Worm (Caenorhabditis elegans) whole organism, young adult: ENCODE data around the gene glb-10.

Experiments
- B0019.2 ChIP-seq: fragments of 200-800 bp; sonication (Bioruptor generic); conservative IDR thresholded peaks from 2 replicates; pipeline ENCODE4 v1.3.6; 2022; ENCODE audit warnings: missing genetic modification reagents, missing genetic modification characterization, missing compliant biosample characterization
- C06A6.2 ChIP-seq: fragments of 200-800 bp; sonication (Bioruptor generic); conservative IDR thresholded peaks from 2 replicates; pipeline ENCODE4 v1.3.6; 2022; ENCODE audit warnings: missing genetic modification characterization, missing compliant biosample characterization
- C17E4.6 ChIP-seq: fragments of 200-800 bp; sonication (Bioruptor generic); IDR thresholded peaks from 2 replicates; pipeline ENCODE4 v1.3.6; 2022; ENCODE audit warnings: missing genetic modification reagents, missing genetic modification characterization, missing compliant biosample characterization
- F23B12.7 ChIP-seq: sonication (generic microtip); optimal IDR thresholded peaks from 2 replicates; lab custom pipeline; 2017; ENCODE audit warnings: missing genetic modification characterization, mild to moderate bottlenecking, missing compliant biosample characterization, antibody characterized with exemption, moderate library complexity; ENCODE audit not compliant: insufficient read depth
- F55B11.4 ChIP-seq: sonication (generic microtip); optimal IDR thresholded peaks from 2 replicates; lab custom pipeline; 2016; ENCODE audit warnings: missing compliant biosample characterization, missing genetic modification characterization, borderline replicate concordance; ENCODE audit not compliant: insufficient read depth
- F57C9.4 ChIP-seq: sonication (generic microtip); optimal IDR thresholded peaks from 2 replicates; lab custom pipeline; 2017; ENCODE audit warnings: mild to moderate bottlenecking, missing genetic modification characterization, missing compliant biosample characterization
- K12H6.12 ChIP-seq: fragments of 200-800 bp; sonication (Bioruptor generic); optimal IDR thresholded peaks from 2 replicates; lab custom pipeline; 2018; ENCODE audit warnings: mild to moderate bottlenecking, missing genetic modification characterization, missing compliant biosample characterization
- aptf-2 ChIP-seq: fragments of 200-800 bp; sonication (Bioruptor generic); conservative IDR thresholded peaks from 2 replicates; pipeline ENCODE4 v1.3.6; 2022; ENCODE audit warnings: missing genetic modification reagents, missing genetic modification characterization, missing compliant biosample characterization
- aptf-3 ChIP-seq: fragments of 200-800 bp; sonication (Bioruptor generic); IDR thresholded peaks from 2 replicates; pipeline ENCODE4 v1.3.6; 2022; ENCODE audit warnings: missing genetic modification characterization, missing compliant biosample characterization
- atf-7 ChIP-seq: sonication (generic microtip); optimal IDR thresholded peaks from 2 replicates; lab custom pipeline; 2017; ENCODE audit warnings: mild to moderate bottlenecking, missing genetic modification characterization, missing compliant biosample characterization
- athp-1 ChIP-seq: sonication (generic microtip); optimal IDR thresholded peaks from 2 replicates; lab custom pipeline; 2017; ENCODE audit warnings: mild to moderate bottlenecking, missing genetic modification characterization, missing compliant biosample characterization
- attf-5 ChIP-seq: fragments of 200-800 bp; sonication (Bioruptor generic); optimal IDR thresholded peaks from 2 replicates; lab custom pipeline; 2018; ENCODE audit warnings: mild to moderate bottlenecking, missing genetic modification characterization, missing compliant biosample characterization
- bed-1 ChIP-seq: fragments of 200-800 bp; sonication (Bioruptor generic); IDR thresholded peaks from 2 replicates; pipeline ENCODE4 v1.3.6; 2022; ENCODE audit warnings: missing genetic modification reagents, missing genetic modification characterization, missing compliant biosample characterization
- bed-2 ChIP-seq: fragments of 200-800 bp; sonication (Bioruptor generic); IDR thresholded peaks from 2 replicates; pipeline ENCODE4 v1.3.6; 2022; ENCODE audit warnings: missing genetic modification reagents, missing genetic modification characterization, missing compliant biosample characterization
- cebp-1 ChIP-seq, 2 experiments: fragments of 200-800 bp in 1 of 2; sonication (Bioruptor generic) in 1 of 2; sonication (generic microtip) in 1 of 2; IDR thresholded peaks in 1 of 2; optimal IDR thresholded peaks in 1 of 2; 2 replicates each; pipeline versions ENCODE4 v1.3.6 to Lab custom; 2017 to 2022; ENCODE audit warnings: missing compliant biosample characterization in 2 of 2, missing genetic modification characterization in 2 of 2, mild to moderate bottlenecking in 1 of 2, missing genetic modification reagents in 1 of 2, moderate library complexity in 1 of 2
- cebp-2 ChIP-seq: fragments of 200-800 bp; sonication (Bioruptor generic); IDR thresholded peaks from 2 replicates; pipeline ENCODE4 v1.3.6; 2022; ENCODE audit warnings: missing genetic modification characterization, missing compliant biosample characterization
- ceh-27 ChIP-seq: fragments of 200-800 bp; sonication (Bioruptor generic); optimal IDR thresholded peaks from 2 replicates; lab custom pipeline; 2018; ENCODE audit warnings: mild to moderate bottlenecking, missing genetic modification characterization, moderate library complexity, missing compliant biosample characterization
- ceh-91 ChIP-seq: fragments of 200-800 bp; sonication (Bioruptor generic); IDR thresholded peaks from 2 replicates; pipeline ENCODE4 v1.3.6; 2022; ENCODE audit warnings: missing genetic modification reagents, missing genetic modification characterization, missing compliant biosample characterization
- egl-44 ChIP-seq: fragments of 200-800 bp; sonication (Bioruptor generic); IDR thresholded peaks from 2 replicates; pipeline ENCODE4 v1.3.6; 2022; ENCODE audit warnings: missing genetic modification reagents, missing genetic modification characterization, missing compliant biosample characterization
- egrh-3 ChIP-seq: fragments of 200-800 bp; sonication (Bioruptor generic); IDR thresholded peaks from 2 replicates; pipeline ENCODE4 v1.3.6; 2022; ENCODE audit warnings: missing genetic modification reagents, missing genetic modification characterization, missing compliant biosample characterization
- ekl-4 ChIP-seq: fragments of 200-800 bp; sonication (Bioruptor generic); IDR thresholded peaks from 2 replicates; pipeline ENCODE4 v1.3.6; 2022; ENCODE audit warnings: missing genetic modification reagents, missing genetic modification characterization, missing compliant biosample characterization
- fkh-3 ChIP-seq: sonication (generic microtip); optimal IDR thresholded peaks from 2 replicates; lab custom pipeline; 2016; ENCODE audit warnings: mild to moderate bottlenecking, missing genetic modification characterization, missing compliant biosample characterization
- hlh-26 ChIP-seq: fragments of 200-800 bp; sonication (Bioruptor generic); conservative IDR thresholded peaks from 2 replicates; pipeline ENCODE4 v1.3.6; 2022; ENCODE audit warnings: missing genetic modification reagents, missing genetic modification characterization, missing compliant biosample characterization
- hmg-1.2 ChIP-seq: fragments of 200-800 bp; sonication (Bioruptor generic); IDR thresholded peaks from 2 replicates; pipeline ENCODE4 v1.3.6; 2022; ENCODE audit warnings: missing genetic modification reagents, missing genetic modification characterization, missing compliant biosample characterization
- hrde-1 ChIP-seq: sonication (generic microtip); optimal IDR thresholded peaks from 2 replicates; lab custom pipeline; 2016; ENCODE audit warnings: missing genetic modification characterization, mild to moderate bottlenecking, missing compliant biosample characterization, moderate library complexity, missing genotype, missing genetic modification reagents, borderline replicate concordance
- let-607 ChIP-seq, 2 experiments: fragments of 200-800 bp in 1 of 2; sonication (Bioruptor generic) in 1 of 2; sonication (generic microtip) in 1 of 2; optimal IDR thresholded peaks; 2 replicates each; lab custom pipeline; 2016 to 2018; ENCODE audit warnings: mild to moderate bottlenecking in 2 of 2, missing compliant biosample characterization in 2 of 2, missing genetic modification characterization in 2 of 2, moderate library complexity in 2 of 2, missing genotype in 1 of 2
- lin-54 ChIP-seq: fragments of 200-800 bp; sonication (Bioruptor generic); optimal IDR thresholded peaks from 2 replicates; lab custom pipeline; 2018; ENCODE audit warnings: mild to moderate bottlenecking, missing genetic modification characterization, missing compliant biosample characterization
- lir-1 ChIP-seq: fragments of 200-800 bp; sonication (Bioruptor generic); conservative IDR thresholded peaks from 2 replicates; pipeline ENCODE4 v1.3.6; 2022; ENCODE audit warnings: missing genetic modification reagents, missing genetic modification characterization, missing compliant biosample characterization
- mel-28 ChIP-seq: sonication (generic microtip); optimal IDR thresholded peaks from 2 replicates; lab custom pipeline; 2016; ENCODE audit warnings: borderline replicate concordance, mild to moderate bottlenecking, missing genetic modification characterization, missing compliant biosample characterization
- nhr-27 ChIP-seq: fragments of 200-800 bp; sonication (Bioruptor generic); optimal IDR thresholded peaks from 2 replicates; lab custom pipeline; 2018; ENCODE audit warnings: mild to moderate bottlenecking, missing genetic modification characterization, moderate library complexity, missing compliant biosample characterization
- nhr-80 ChIP-seq: sonication (generic microtip); optimal IDR thresholded peaks from 2 replicates; lab custom pipeline; 2016; ENCODE audit warnings: missing genetic modification characterization, missing compliant biosample characterization
- nhr-90 ChIP-seq: sonication (generic microtip); optimal IDR thresholded peaks from 2 replicates; lab custom pipeline; 2016; ENCODE audit warnings: missing genotype, mild to moderate bottlenecking, missing genetic modification characterization, missing compliant biosample characterization
- rpc-1 ChIP-seq, 2 experiments: fragments of 150-350 bp in 1 of 2; sonication (generic microtip) in 1 of 2; optimal IDR thresholded peaks; 2 replicates each; lab custom pipeline; 2014 to 2018; ENCODE audit warnings: missing biosample characterization in 1 of 2, missing genetic modification characterization in 1 of 2, missing genetic modification reagents in 1 of 2, missing genotype in 1 of 2
- snpc-1.3 ChIP-seq: sonication (generic microtip); optimal IDR thresholded peaks from 2 replicates; lab custom pipeline; 2017; ENCODE audit warnings: missing genetic modification characterization, mild to moderate bottlenecking, missing compliant biosample characterization, antibody characterized with exemption, moderate library complexity, missing genotype, missing genetic modification reagents; ENCODE audit not compliant: insufficient read depth
- tbx-9 ChIP-seq: sonication (generic microtip); optimal IDR thresholded peaks from 2 replicates; lab custom pipeline; 2016; ENCODE audit warnings: borderline replicate concordance, missing genetic modification characterization, inconsistent platforms, missing compliant biosample characterization
- zfh-2 ChIP-seq: fragments of 200-800 bp; sonication (Bioruptor generic); conservative IDR thresholded peaks from 2 replicates; pipeline ENCODE4 v1.3.6; 2022; ENCODE audit warnings: missing genetic modification reagents, missing genetic modification characterization, missing compliant biosample characterization

Gene glb-10

DNA sequence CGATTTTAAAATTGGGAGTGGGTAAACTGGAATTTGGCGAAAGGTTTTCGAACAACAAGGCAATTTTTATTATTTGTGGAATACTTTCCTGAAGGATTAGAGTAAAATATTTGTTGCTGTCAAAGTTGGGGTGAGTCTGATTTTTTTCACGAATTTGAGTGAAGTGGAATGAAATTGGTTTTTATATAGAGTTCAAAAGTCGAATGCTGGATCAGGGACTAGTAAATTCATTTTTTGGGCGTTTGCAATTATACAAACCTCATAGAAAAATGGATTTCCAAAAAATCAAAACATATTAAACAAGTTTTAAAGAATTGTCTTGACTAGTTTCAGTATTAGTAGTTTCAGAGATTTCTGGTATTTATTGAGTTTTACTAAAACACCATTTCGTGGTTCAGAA lies 30.9 kb upstream of the glb-10 start, which contains the start of gene C32D5.7 (continued):
- no peak for TF ChIP-seq bed-1
- no peak for TF ChIP-seq lin-54 (GFP tag; lab: Kevin White, UChicago)
- no peak for TF ChIP-seq rpc-1 (optimal IDR thresholded peaks at IDR 0.05; lab: Kevin White, UChicago)
- TF ChIP-seq rpc-1 (tag; optimal IDR thresholded peaks at IDR 0.05; lab: Kevin White, UChicago): no peak
- TF ChIP-seq fkh-3 (tag; lab: Kevin White, UChicago): no peak
- TF ChIP-seq F55B11.4 (tag; lab: Kevin White, UChicago): no peak

DNA sequence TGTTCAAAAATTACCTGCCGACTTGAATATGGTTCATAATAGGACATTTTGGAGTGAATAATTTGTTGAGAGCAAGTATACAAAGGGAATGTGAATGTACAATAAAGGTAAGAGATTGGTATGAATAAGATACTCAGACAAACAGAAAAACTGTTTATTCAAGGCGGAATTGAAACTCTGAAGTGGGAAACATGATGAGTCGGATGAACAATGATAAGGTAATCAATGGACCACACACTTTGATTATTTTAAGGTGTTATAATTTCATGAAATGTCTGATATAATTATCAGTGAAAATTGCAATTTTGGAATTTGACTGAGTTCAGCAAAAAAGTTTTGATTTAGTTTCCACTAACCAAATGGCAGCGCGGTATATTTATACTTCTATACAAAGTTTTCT lies 30.4 kb upstream of the glb-10 start:
- TF ChIP-seq nhr-90 (tag; lab: Kevin White, UChicago) (no peak), mel-28 (tag; lab: Kevin White, UChicago) (no peak), ceh-91 (GFP tag; lab: Robert Waterston, UW) (no peak), cebp-1 (GFP tag; IDR thresholded peaks at IDR 0.05; lab: Robert Waterston, UW) (no peak), cebp-1 (tag; optimal IDR thresholded peaks at IDR 0.05; lab: Kevin White, UChicago) (no peak), atf-7 (no peak), cebp-2 (no peak), F23B12.7 (tag; lab: Kevin White, UChicago) (no peak), lir-1 (GFP tag; lab: Robert Waterston, UW) (no peak), egl-44 (GFP tag; lab: Robert Waterston, UW) (no peak), K12H6.12 (no peak), fkh-3 (tag; lab: Kevin White, UChicago) (no peak), attf-5 (GFP tag; lab: Kevin White, UChicago) (no peak), egrh-3 (GFP tag; lab: Robert Waterston, UW) (no peak), bed-2 (no peak), ceh-27 (GFP tag; lab: Kevin White, UChicago) (no peak), ekl-4 (GFP tag; lab: Robert Waterston, UW) (no peak), hmg-1.2 (GFP tag; lab: Robert Waterston, UW) (no peak), snpc-1.3 (tag; lab: Kevin White, UChicago) (no peak), zfh-2 (no peak), hrde-1 (tag; lab: Kevin White, UChicago) (no peak)

DNA sequence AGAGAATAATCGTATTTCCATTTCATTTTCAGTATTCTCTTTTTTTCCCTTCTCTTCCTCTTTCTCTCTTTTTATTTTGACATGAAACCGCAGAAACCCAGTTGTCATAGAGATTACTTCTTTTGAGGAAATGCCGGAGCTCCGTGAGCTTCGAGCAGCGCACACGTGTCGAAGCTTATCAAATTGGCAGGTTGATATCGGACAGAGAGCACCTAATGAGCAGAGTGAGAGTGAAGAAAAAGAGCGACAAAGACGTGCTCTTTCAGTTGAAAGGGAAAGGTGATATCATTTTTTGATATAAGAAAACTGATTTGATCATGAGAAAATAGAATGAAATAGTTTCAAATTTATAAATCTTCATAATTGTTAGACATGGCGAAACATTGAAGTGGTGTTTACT lies 26.3 kb upstream of the glb-10 start, which contains the start of gene C32D5.14:
Gene C32D5.14 (plus strand): TSS at position 131 of the 400 bp plus-strand sequence.
- TF ChIP-seq nhr-80 (tag; lab: Kevin White, UChicago) (peak; percentile 61), atf-7 (peak; percentile 22), aptf-2 (GFP tag; lab: Robert Waterston, UW) (no peak), hlh-26 (no peak), ceh-91 (GFP tag; lab: Robert Waterston, UW) (no peak), let-607 (tag; optimal IDR thresholded peaks at IDR 0.05; lab: Kevin White, UChicago) (peak; percentile 48 to 77)
- TF ChIP-seq, all 124 proteins: peak for 3

DNA sequence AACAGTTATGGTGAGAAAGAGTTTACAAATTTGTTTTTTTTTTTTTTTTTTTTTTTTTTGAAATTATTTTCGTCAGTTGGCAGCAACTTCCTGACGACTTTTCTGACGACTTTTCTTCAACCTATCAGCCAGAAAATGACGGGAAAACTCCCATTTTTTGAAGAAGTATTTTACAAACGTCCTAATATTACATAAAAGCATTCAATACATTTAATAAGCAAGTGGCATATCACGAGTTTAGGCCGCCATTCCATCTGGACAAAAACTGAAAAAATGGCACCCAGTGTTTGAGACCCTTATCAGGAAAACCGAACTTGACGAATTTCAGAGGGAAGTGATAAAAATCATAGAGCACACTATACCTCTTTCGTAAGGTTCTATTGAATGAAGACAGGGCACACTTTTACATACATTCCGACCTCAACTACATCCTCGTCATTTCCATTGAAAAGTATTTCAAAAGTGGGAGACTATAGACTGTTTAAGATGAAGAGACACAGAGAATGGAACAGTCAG lies 25.7 kb upstream of the glb-10 start:
- TF ChIP-seq nhr-80 (tag; lab: Kevin White, UChicago) (peak; percentile 62), cebp-1 (GFP tag; IDR thresholded peaks at IDR 0.05; lab: Robert Waterston, UW) (no peak), cebp-1 (tag; optimal IDR thresholded peaks at IDR 0.05; lab: Kevin White, UChicago) (peak; percentile 25), C17E4.6 (GFP tag; lab: Robert Waterston, UW) (no peak)

DNA sequence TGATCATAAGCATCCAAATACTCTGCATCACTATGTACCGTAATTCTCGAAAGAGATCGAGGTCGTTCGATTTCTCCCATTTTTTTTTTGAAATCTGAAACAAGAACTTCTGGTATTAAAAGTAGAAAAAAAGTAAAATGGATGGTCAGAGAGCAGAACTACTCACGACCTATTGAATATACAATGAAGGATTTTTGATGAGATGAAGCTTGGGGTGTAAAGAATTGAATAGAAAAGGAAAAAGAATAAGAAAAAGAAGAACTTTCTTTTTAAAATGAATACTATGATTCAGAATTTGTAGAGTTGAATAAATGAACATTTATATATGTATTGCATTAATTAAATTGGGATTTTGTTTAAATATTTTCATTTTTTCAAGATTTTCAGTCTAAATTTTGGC lies 24.8 kb upstream of the glb-10 start, which contains the start of gene ttc-39B:
Gene ttc-39B (minus strand): TSS at position 101 of the 400 bp plus-strand sequence.
- TF ChIP-seq F57C9.4 (tag; lab: Kevin White, UChicago) (no peak), B0019.2 (no peak), bed-1 (no peak), tbx-9 (tag; lab: Kevin White, UChicago) (no peak), aptf-3 (GFP tag; lab: Robert Waterston, UW) (no peak), athp-1 (no peak), nhr-27 (tag; lab: Kevin White, UChicago) (no peak), C06A6.2 (no peak)
